Fruit fly (Drosophila melanogaster) whole organism, wandering third instar larva: Measurements from ENCODE around the gene CG42529.

Source experiments
- Abd-B ChIP-seq: fragments of >200 bp; optimal IDR thresholded peaks from 2 replicates; lab custom pipeline; 2017; ENCODE audit warnings: missing biosample characterization, missing genetic modification characterization
- CrebA ChIP-seq: fragments of 200-800 bp; sonication (Bioruptor generic); optimal IDR thresholded peaks from 2 replicates; lab custom pipeline; 2016; ENCODE audit warnings: missing biosample characterization, mild to moderate bottlenecking, missing genetic modification characterization, borderline replicate concordance
- Hr78 ChIP-seq: fragments of >200 bp; optimal IDR thresholded peaks from 2 replicates; lab custom pipeline; 2017; ENCODE audit warnings: missing biosample characterization, missing genetic modification characterization
- Mio ChIP-seq: sonication (Bioruptor generic); optimal IDR thresholded peaks from 2 replicates; lab custom pipeline; 2016; ENCODE audit warnings: missing biosample characterization, missing genetic modification characterization
- OdsH ChIP-seq: fragments of 200-800 bp; sonication (Bioruptor generic); optimal IDR thresholded peaks from 2 replicates; lab custom pipeline; 2016; ENCODE audit warnings: missing biosample characterization, mild to moderate bottlenecking, missing genetic modification characterization
- h ChIP-seq: fragments of 200-800 bp; sonication (Bioruptor generic); optimal IDR thresholded peaks from 3 replicates; lab custom pipeline; 2016; ENCODE audit warnings: missing biosample characterization, mild to moderate bottlenecking, missing genetic modification characterization
- pan ChIP-seq: fragments of >200 bp; optimal IDR thresholded peaks from 2 replicates; lab custom pipeline; 2017
- usp ChIP-seq: fragments of >200 bp; optimal IDR thresholded peaks from 2 replicates; lab custom pipeline; 2017; ENCODE audit warnings: missing biosample characterization, missing genetic modification characterization
- woc ChIP-seq: sonication (Bioruptor generic); optimal IDR thresholded peaks from 2 replicates; lab custom pipeline; 2016; ENCODE audit warnings: missing biosample characterization, mild to moderate bottlenecking, missing genetic modification characterization

dm6 chr3L:19682902-19683301 is 45.9 kb upstream of the CG42529 start:
- TF ChIP-seq CrebA (GFP tag; lab: Kevin White, UChicago) (no peak), Mio (GFP tag; lab: Kevin White, UChicago) (no peak), usp (GFP tag; lab: Kevin White, UChicago) (no peak), Hr78 (no peak), h (GFP tag; lab: Kevin White, UChicago) (no peak), woc (no peak), OdsH (GFP tag; lab: Kevin White, UChicago) (no peak), pan (lab: Kevin White, UChicago) (no peak), Abd-B (no peak)
